Worm (Caenorhabditis elegans) whole organism, early embryonic: ENCODE measurements around the gene pes-9.

Experiments
- B0310.2 ChIP-seq: sonication (generic microtip); optimal IDR thresholded peaks from 2 replicates; lab custom pipeline; 2016; ENCODE audit warnings: mild to moderate bottlenecking, missing genetic modification characterization, missing compliant biosample characterization
- F13C5.2 ChIP-seq: sonication (generic microtip); optimal IDR thresholded peaks from 2 replicates; lab custom pipeline; 2017; ENCODE audit warnings: mild to moderate bottlenecking, missing genetic modification characterization, inconsistent platforms, missing compliant biosample characterization
- aly-1 ChIP-seq: sonication (generic microtip); optimal IDR thresholded peaks from 2 replicates; lab custom pipeline; 2016; ENCODE audit warnings: missing genetic modification characterization, missing compliant biosample characterization
- ama-1 ChIP-seq: fragments of 150-350 bp; optimal IDR thresholded peaks from 2 replicates; lab custom pipeline; 2014
- ceh-13 ChIP-seq: fragments of 200-800 bp; sonication (Bioruptor generic); optimal IDR thresholded peaks from 2 replicates; lab custom pipeline; 2018; ENCODE audit warnings: mild to moderate bottlenecking, missing genetic modification characterization, missing compliant biosample characterization
- ceh-36 ChIP-seq: sonication (generic microtip); optimal IDR thresholded peaks from 2 replicates; lab custom pipeline; 2016; ENCODE audit warnings: missing genetic modification characterization, inconsistent platforms, missing compliant biosample characterization
- ets-7 ChIP-seq: sonication (generic microtip); optimal IDR thresholded peaks from 2 replicates; lab custom pipeline; 2016; ENCODE audit warnings: missing genotype, missing genetic modification characterization, missing compliant biosample characterization
- flt-1 ChIP-seq: fragments of 200-800 bp; sonication (Bioruptor generic); IDR thresholded peaks from 2 replicates; pipeline ENCODE4 v1.3.6; 2022; ENCODE audit warnings: missing genetic modification characterization, missing compliant biosample characterization
- hmbx-1 ChIP-seq: sonication (generic microtip); optimal IDR thresholded peaks from 2 replicates; lab custom pipeline; 2016; ENCODE audit warnings: mild to moderate bottlenecking, missing genetic modification characterization, missing compliant biosample characterization
- hmg-4 ChIP-seq: fragments of 200-800 bp; sonication (Bioruptor generic); optimal IDR thresholded peaks from 2 replicates; lab custom pipeline; 2018; ENCODE audit warnings: mild to moderate bottlenecking, missing genetic modification characterization, missing compliant biosample characterization
- hnd-1 ChIP-seq: sonication (generic microtip); optimal IDR thresholded peaks from 2 replicates; lab custom pipeline; 2016; ENCODE audit warnings: missing genetic modification characterization, missing compliant biosample characterization
- pes-1 ChIP-seq: fragments of 200-800 bp; sonication (Bioruptor generic); IDR thresholded peaks from 2 replicates; pipeline ENCODE4 v1.3.6; 2022; ENCODE audit warnings: missing genetic modification reagents, missing genetic modification characterization, missing compliant biosample characterization
- scrt-1 ChIP-seq: fragments of 200-800 bp; sonication (Bioruptor generic); IDR thresholded peaks from 2 replicates; pipeline ENCODE4 v1.3.6; 2022; ENCODE audit warnings: missing genetic modification characterization, missing compliant biosample characterization
- sea-1 ChIP-seq: fragments of 200-800 bp; sonication (Bioruptor generic); conservative IDR thresholded peaks from 2 replicates; pipeline ENCODE4 v1.3.6; 2022; ENCODE audit warnings: missing genetic modification characterization, missing compliant biosample characterization
- tbx-11 ChIP-seq: fragments of 200-800 bp; sonication (Bioruptor generic); IDR thresholded peaks from 2 replicates; pipeline ENCODE4 v1.3.6; 2022; ENCODE audit warnings: missing genetic modification characterization, missing compliant biosample characterization
- tbx-37 ChIP-seq: fragments of 200-800 bp; sonication (Bioruptor generic); conservative IDR thresholded peaks from 2 replicates; pipeline ENCODE4 v1.3.6; 2022; ENCODE audit warnings: missing genetic modification reagents, missing genetic modification characterization, missing compliant biosample characterization
- tra-4 ChIP-seq: sonication (generic microtip); optimal IDR thresholded peaks from 2 replicates; lab custom pipeline; 2017; ENCODE audit warnings: missing genetic modification characterization, missing compliant biosample characterization

The pes-9 gene

DNA sequence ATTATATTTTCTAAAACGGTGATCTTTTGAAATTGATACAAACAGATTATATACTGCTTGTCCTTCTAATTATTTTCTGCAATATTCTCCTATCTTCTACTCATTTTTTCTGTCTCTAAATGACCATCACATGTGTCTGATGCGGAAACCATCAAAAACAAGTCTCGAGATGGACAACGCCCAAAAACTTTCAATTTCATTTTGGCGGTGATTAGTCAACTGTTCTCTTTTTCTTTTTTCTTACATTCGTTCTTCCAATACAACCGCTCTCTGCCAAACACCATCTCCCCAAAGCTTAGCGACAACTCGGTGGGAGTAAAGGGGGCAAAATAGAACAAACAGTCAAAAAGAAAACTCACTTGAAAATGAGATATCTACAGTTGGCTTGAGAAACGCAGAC lies 36.5 kb upstream of the pes-9 start:
- TF ChIP-seq F13C5.2 (tag; lab: Kevin White, UChicago) (no peak), flt-1 (GFP tag; lab: Robert Waterston, UW) (no peak), tbx-11 (GFP tag; lab: Robert Waterston, UW) (no peak), pes-1 (GFP tag; lab: Robert Waterston, UW) (no peak)

DNA sequence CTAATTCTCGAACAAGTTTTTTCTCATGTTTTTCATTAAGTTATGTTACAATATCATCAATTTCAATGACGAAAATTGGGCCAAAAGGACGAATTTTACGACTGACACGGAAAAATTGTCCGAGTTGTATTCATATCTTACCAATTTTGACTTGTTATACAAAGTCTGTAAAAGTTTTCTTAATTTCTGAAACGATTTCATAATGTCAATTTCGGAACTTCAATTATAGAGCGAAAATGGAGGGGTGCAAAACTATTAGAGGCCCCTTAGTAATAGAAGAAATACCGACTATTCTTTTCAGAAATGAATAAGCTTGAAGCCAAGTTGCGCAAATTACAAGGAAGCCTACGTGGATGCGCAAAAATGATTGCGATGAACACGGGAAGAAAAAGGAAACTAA lies 34.8 kb upstream of the pes-9 start, which contains the start of gene F43D2.3:
Gene F43D2.3 (plus strand): TSS at position 301 of the 400 bp plus-strand sequence.
- no peak for TF ChIP-seq tra-4 (tag; lab: Kevin White, UChicago)
- TF ChIP-seq flt-1 (GFP tag; lab: Robert Waterston, UW): no peak
- no peak for TF ChIP-seq aly-1 (tag; lab: Kevin White, UChicago)
- no peak for TF ChIP-seq ama-1
- TF ChIP-seq ceh-36 (tag; lab: Kevin White, UChicago): no peak
- no peak for TF ChIP-seq hnd-1 (tag; lab: Kevin White, UChicago)
- TF ChIP-seq tbx-11 (GFP tag; lab: Robert Waterston, UW): no peak
- TF ChIP-seq ceh-13 (GFP tag; lab: Kevin White, UChicago): no peak
- no peak for TF ChIP-seq scrt-1
- TF ChIP-seq pes-1 (GFP tag; lab: Robert Waterston, UW): no peak
- no peak for TF ChIP-seq ets-7 (tag; lab: Kevin White, UChicago)
- no peak for TF ChIP-seq tbx-37 (GFP tag; lab: Robert Waterston, UW)
- no peak for TF ChIP-seq hmg-4 (GFP tag; lab: Kevin White, UChicago)
- no peak for TF ChIP-seq hmbx-1
- TF ChIP-seq sea-1 (GFP tag; lab: Robert Waterston, UW): no peak
- TF ChIP-seq B0310.2 (tag; lab: Kevin White, UChicago): no peak
- TF ChIP-seq F13C5.2 (tag; lab: Kevin White, UChicago): no peak

DNA sequence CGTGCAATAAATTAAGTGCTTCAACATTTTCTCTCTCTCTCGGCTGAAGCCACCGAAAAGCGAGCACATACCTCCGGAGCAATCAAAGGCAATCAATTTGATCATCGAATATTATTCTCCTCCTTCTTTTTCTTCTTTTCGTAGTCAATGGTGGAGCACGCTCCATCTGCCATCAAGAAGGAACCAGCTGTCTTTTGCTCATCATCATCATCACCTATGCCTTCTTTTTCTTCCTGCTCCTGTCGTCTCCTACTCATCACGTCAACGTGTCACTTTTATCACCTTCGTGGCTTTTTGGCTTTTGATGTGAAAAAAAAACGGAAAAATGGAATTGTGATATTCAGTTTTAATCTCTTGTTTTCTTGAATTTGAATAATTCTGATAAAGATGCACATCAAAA lies 28.8 kb upstream of the pes-9 start:
- TF ChIP-seq hnd-1 (tag; lab: Kevin White, UChicago) (no peak), ama-1 (no peak), scrt-1 (no peak), sea-1 (GFP tag; lab: Robert Waterston, UW) (no peak), ets-7 (tag; lab: Kevin White, UChicago) (no peak), hmbx-1 (no peak), aly-1 (tag; lab: Kevin White, UChicago) (no peak), F13C5.2 (tag; lab: Kevin White, UChicago) (no peak), tbx-11 (GFP tag; lab: Robert Waterston, UW) (no peak), B0310.2 (tag; lab: Kevin White, UChicago) (no peak), ceh-13 (GFP tag; lab: Kevin White, UChicago) (no peak), pes-1 (GFP tag; lab: Robert Waterston, UW) (no peak), flt-1 (GFP tag; lab: Robert Waterston, UW) (no peak), hmg-4 (GFP tag; lab: Kevin White, UChicago) (no peak), tra-4 (tag; lab: Kevin White, UChicago) (no peak), tbx-37 (GFP tag; lab: Robert Waterston, UW) (no peak), ceh-36 (tag; lab: Kevin White, UChicago) (no peak)

DNA sequence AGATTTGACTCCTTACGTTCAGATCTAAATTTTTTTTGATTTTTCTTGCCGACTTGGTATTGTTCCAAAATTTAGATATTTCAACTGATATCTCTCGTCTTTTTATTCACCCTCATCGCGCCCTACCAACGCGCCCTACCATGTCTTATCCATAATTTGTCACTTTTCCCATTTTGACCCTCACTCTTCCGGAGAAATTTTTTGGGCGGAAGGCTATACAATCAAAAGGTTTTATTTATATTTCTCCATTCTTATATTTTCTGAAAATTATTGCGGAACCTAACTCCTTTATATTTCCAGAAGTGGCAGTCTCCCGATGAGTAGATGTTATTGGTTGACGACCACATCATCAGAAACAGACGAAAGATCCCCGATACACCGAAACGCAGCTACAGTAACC lies 24.0 kb upstream of the pes-9 start, which contains the start of gene hot-1:
Gene hot-1 (plus strand): TSS at position 301 of the 400 bp plus-strand sequence.
- TF ChIP-seq ama-1: no peak
- no peak for TF ChIP-seq tbx-37 (GFP tag; lab: Robert Waterston, UW)
- TF ChIP-seq flt-1 (GFP tag; lab: Robert Waterston, UW): no peak
- TF ChIP-seq aly-1 (tag; lab: Kevin White, UChicago): no peak
- no peak for TF ChIP-seq hmg-4 (GFP tag; lab: Kevin White, UChicago)
- no peak for TF ChIP-seq tbx-11 (GFP tag; lab: Robert Waterston, UW)
- no peak for TF ChIP-seq hnd-1 (tag; lab: Kevin White, UChicago)
- no peak for TF ChIP-seq tra-4 (tag; lab: Kevin White, UChicago)
- TF ChIP-seq pes-1 (GFP tag; lab: Robert Waterston, UW): no peak
- no peak for TF ChIP-seq hmbx-1
- TF ChIP-seq F13C5.2 (tag; lab: Kevin White, UChicago): no peak
- TF ChIP-seq B0310.2 (tag; lab: Kevin White, UChicago): no peak
- TF ChIP-seq sea-1 (GFP tag; lab: Robert Waterston, UW): no peak

DNA sequence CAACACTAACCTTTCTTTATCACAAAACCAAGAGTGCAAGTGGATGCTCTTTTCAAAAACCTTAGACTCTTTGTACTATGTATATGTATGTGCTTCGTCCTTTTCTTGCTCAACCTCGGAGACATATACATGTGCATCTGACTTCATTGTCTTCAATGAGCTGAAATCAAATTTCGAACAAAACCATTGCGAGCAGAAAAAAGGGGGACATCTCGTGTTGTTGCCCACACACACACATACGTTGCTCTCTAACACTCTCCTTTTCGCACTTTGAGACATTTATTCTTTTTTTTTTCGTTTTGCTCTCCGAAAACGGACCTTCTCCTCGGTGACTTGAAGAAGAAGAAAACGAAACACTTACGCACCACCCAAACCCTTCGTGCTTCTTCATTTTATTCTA lies 23.5 kb upstream of the pes-9 start:
- TF ChIP-seq B0310.2 (tag; lab: Kevin White, UChicago) (no peak), F13C5.2 (tag; lab: Kevin White, UChicago) (no peak), tbx-37 (GFP tag; lab: Robert Waterston, UW) (no peak), pes-1 (GFP tag; lab: Robert Waterston, UW) (no peak), tbx-11 (GFP tag; lab: Robert Waterston, UW) (no peak), tra-4 (tag; lab: Kevin White, UChicago) (no peak), ama-1 (no peak), sea-1 (GFP tag; lab: Robert Waterston, UW) (no peak), scrt-1 (no peak), hmg-4 (GFP tag; lab: Kevin White, UChicago) (no peak), aly-1 (tag; lab: Kevin White, UChicago) (no peak), ets-7 (tag; lab: Kevin White, UChicago) (no peak), ceh-36 (tag; lab: Kevin White, UChicago) (no peak), hnd-1 (tag; lab: Kevin White, UChicago) (no peak), flt-1 (GFP tag; lab: Robert Waterston, UW) (no peak), hmbx-1 (no peak), ceh-13 (GFP tag; lab: Kevin White, UChicago) (no peak)

DNA sequence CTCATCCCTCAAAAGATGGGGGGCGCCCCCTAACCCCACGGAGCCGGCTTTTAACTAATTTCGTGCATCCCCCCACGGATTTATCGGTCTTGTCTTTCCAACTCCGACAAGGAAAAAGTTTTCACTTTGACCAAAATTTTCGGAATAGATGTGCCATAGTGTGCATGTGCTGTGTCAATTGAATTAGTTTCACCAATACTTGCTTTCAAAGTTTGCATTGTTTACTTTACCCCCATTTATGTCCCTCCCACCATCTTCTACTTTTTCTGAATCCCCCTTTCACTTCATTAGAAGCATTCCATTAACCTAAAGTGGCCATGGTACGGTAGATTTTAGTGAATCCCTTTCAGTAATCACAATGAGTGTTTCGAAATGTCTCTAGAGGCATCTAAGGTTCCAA lies 20.9 kb upstream of the pes-9 start:
- TF ChIP-seq tbx-11 (GFP tag; lab: Robert Waterston, UW) (no peak), scrt-1 (no peak), tra-4 (tag; lab: Kevin White, UChicago) (no peak), hmg-4 (GFP tag; lab: Kevin White, UChicago) (no peak), aly-1 (tag; lab: Kevin White, UChicago) (no peak), hmbx-1 (no peak), F13C5.2 (tag; lab: Kevin White, UChicago) (no peak), flt-1 (GFP tag; lab: Robert Waterston, UW) (no peak), hnd-1 (tag; lab: Kevin White, UChicago) (no peak), B0310.2 (tag; lab: Kevin White, UChicago) (no peak), ceh-13 (GFP tag; lab: Kevin White, UChicago) (no peak), sea-1 (GFP tag; lab: Robert Waterston, UW) (no peak), tbx-37 (GFP tag; lab: Robert Waterston, UW) (no peak), ama-1 (no peak)
